Worm (Caenorhabditis elegans) whole organism, L1 larva: ENCODE measurements around the gene rbg-1.

Experiments
- C04F5.9 ChIP-seq: sonication (generic microtip); optimal IDR thresholded peaks from 2 replicates; lab custom pipeline; 2016; ENCODE audit warnings: missing genetic modification characterization, missing compliant biosample characterization
- C16A3.4 ChIP-seq: fragments of 150-350 bp; optimal IDR thresholded peaks from 2 replicates; lab custom pipeline; 2014; ENCODE audit warnings: missing biosample characterization, missing genetic modification characterization
- Y116A8C.19 ChIP-seq: sonication (generic microtip); optimal IDR thresholded peaks from 2 replicates; lab custom pipeline; 2016; ENCODE audit warnings: missing compliant biosample characterization, missing genetic modification characterization, borderline replicate concordance
- alr-1 ChIP-seq: fragments of 200-800 bp; sonication (Bioruptor generic); optimal IDR thresholded peaks from 2 replicates; lab custom pipeline; 2018; ENCODE audit warnings: borderline replicate concordance, mild to moderate bottlenecking, missing genetic modification characterization, missing compliant biosample characterization
- blmp-1 ChIP-seq: fragments of 150-350 bp; optimal IDR thresholded peaks from 2 replicates; lab custom pipeline; 2014; ENCODE audit warnings: missing biosample characterization, missing genetic modification characterization
- ceh-90 ChIP-seq: sonication (generic microtip); optimal IDR thresholded peaks from 2 replicates; lab custom pipeline; 2016; ENCODE audit warnings: missing genetic modification characterization, missing compliant biosample characterization
- ces-1 ChIP-seq: fragments of 150-350 bp; optimal IDR thresholded peaks from 2 replicates; lab custom pipeline; 2014; ENCODE audit warnings: missing biosample characterization, missing genetic modification reagents, missing genetic modification characterization
- efl-1 ChIP-seq, 4 experiments: fragments of 150-350 bp; optimal IDR thresholded peaks in 3 of 4; peaks in 1 of 4; 1 replicate in 1 of 4; 2 replicates in 3 of 4; lab custom pipeline; 2014; ENCODE audit warnings: missing biosample characterization in 2 of 4, missing genetic modification characterization in 2 of 4, missing genetic modification reagents in 2 of 4
- efl-3 ChIP-seq: fragments of 200-800 bp; sonication (Bioruptor generic); optimal IDR thresholded peaks from 2 replicates; lab custom pipeline; 2018; ENCODE audit warnings: mild to moderate bottlenecking, missing genetic modification characterization, missing compliant biosample characterization
- egl-13 ChIP-seq: sonication (generic microtip); optimal IDR thresholded peaks from 2 replicates; lab custom pipeline; 2016; ENCODE audit warnings: missing genotype, missing genetic modification reagents, missing genetic modification characterization, missing compliant biosample characterization
- egl-27 ChIP-seq, 2 experiments: fragments of 150-350 bp in 1 of 2; sonication (generic microtip); optimal IDR thresholded peaks; 3 replicates each; lab custom pipeline; 2017 to 2018; ENCODE audit warnings: missing biosample characterization in 2 of 2, missing genetic modification characterization in 2 of 2, missing genetic modification reagents in 2 of 2
- elt-3 ChIP-seq, 6 experiments: fragments of 150-350 bp in 1 of 6; sonication (generic microtip); optimal IDR thresholded peaks; 2 replicates each; lab custom pipeline; 2017 to 2018; ENCODE audit warnings: missing biosample characterization in 6 of 6, missing genetic modification characterization in 6 of 6, inconsistent platforms in 1 of 6
- ets-5 ChIP-seq: fragments of 200-800 bp; sonication (Bioruptor generic); IDR thresholded peaks from 2 replicates; pipeline ENCODE4 v1.3.6; 2022; ENCODE audit warnings: missing genetic modification characterization, missing compliant biosample characterization
- fkh-10 ChIP-seq: sonication (generic microtip); optimal IDR thresholded peaks from 2 replicates; lab custom pipeline; 2017; ENCODE audit warnings: missing biosample characterization, missing genetic modification reagents, missing genetic modification characterization
- fkh-4 ChIP-seq: sonication (generic microtip); optimal IDR thresholded peaks from 2 replicates; lab custom pipeline; 2016; ENCODE audit warnings: missing compliant biosample characterization, missing genetic modification characterization, borderline replicate concordance
- fkh-8 ChIP-seq: sonication (generic microtip); optimal IDR thresholded peaks from 2 replicates; lab custom pipeline; 2016; ENCODE audit warnings: mild to moderate bottlenecking, missing genetic modification characterization, missing compliant biosample characterization
- hlh-4 ChIP-seq: sonication (generic microtip); optimal IDR thresholded peaks from 2 replicates; lab custom pipeline; 2016; ENCODE audit warnings: mild to moderate bottlenecking, missing genetic modification characterization, missing compliant biosample characterization
- irx-1 ChIP-seq: sonication (generic microtip); optimal IDR thresholded peaks from 2 replicates; lab custom pipeline; 2016; ENCODE audit warnings: missing genetic modification characterization, missing compliant biosample characterization
- lin-13 ChIP-seq: fragments of 150-350 bp; optimal IDR thresholded peaks from 2 replicates; lab custom pipeline; 2014; ENCODE audit warnings: missing biosample characterization, missing genetic modification reagents, missing genetic modification characterization
- lin-14 ChIP-seq: fragments of 200-800 bp; sonication (Bioruptor generic); optimal IDR thresholded peaks from 2 replicates; lab custom pipeline; 2018; ENCODE audit warnings: mild to moderate bottlenecking, missing genetic modification characterization, moderate library complexity, missing compliant biosample characterization
- lin-35 ChIP-seq, 2 experiments: fragments of 150-350 bp; optimal IDR thresholded peaks; 2 replicates each; lab custom pipeline; 2014; ENCODE audit warnings: missing biosample characterization in 2 of 2, missing genetic modification characterization in 2 of 2, missing genetic modification reagents in 2 of 2
- mdl-1 ChIP-seq, 2 experiments: fragments of 150-350 bp; optimal IDR thresholded peaks; 2 replicates each; lab custom pipeline; 2014 to 2017; ENCODE audit warnings: missing biosample characterization in 2 of 2, missing genetic modification characterization in 2 of 2, inconsistent platforms in 1 of 2
- mep-1 ChIP-seq: fragments of 150-350 bp; optimal IDR thresholded peaks from 2 replicates; lab custom pipeline; 2014; ENCODE audit warnings: missing biosample characterization, missing genetic modification characterization
- nhr-11 ChIP-seq: fragments of 150-350 bp; optimal IDR thresholded peaks from 2 replicates; lab custom pipeline; 2014; ENCODE audit warnings: missing biosample characterization, missing genetic modification characterization
- nhr-20 ChIP-seq: sonication (generic microtip); optimal IDR thresholded peaks from 2 replicates; lab custom pipeline; 2016; ENCODE audit warnings: mild to moderate bottlenecking, missing genetic modification characterization, missing compliant biosample characterization
- nhr-237 ChIP-seq: fragments of 150-350 bp; optimal IDR thresholded peaks from 2 replicates; lab custom pipeline; 2014; ENCODE audit warnings: missing biosample characterization, missing genetic modification characterization
- nhr-28 ChIP-seq: fragments of 150-350 bp; optimal IDR thresholded peaks from 2 replicates; lab custom pipeline; 2014; ENCODE audit warnings: missing biosample characterization, missing genetic modification characterization
- nhr-47 ChIP-seq: sonication (generic microtip); optimal IDR thresholded peaks from 2 replicates; lab custom pipeline; 2016; ENCODE audit warnings: mild to moderate bottlenecking, missing genetic modification characterization, moderate library complexity, missing compliant biosample characterization
- nhr-71 ChIP-seq: sonication (generic microtip); optimal IDR thresholded peaks from 2 replicates; lab custom pipeline; 2016; ENCODE audit warnings: mild to moderate bottlenecking, missing genetic modification characterization, moderate library complexity, missing compliant biosample characterization
- nhr-77 ChIP-seq: fragments of 150-350 bp; optimal IDR thresholded peaks from 2 replicates; lab custom pipeline; 2014; ENCODE audit warnings: missing biosample characterization, missing genetic modification characterization
- nhr-85 ChIP-seq: sonication (generic microtip); peaks from one replicate; lab custom pipeline; 2016; ENCODE audit warnings: missing genetic modification characterization, inconsistent platforms, missing compliant biosample characterization
- nhr-90 ChIP-seq: sonication (generic microtip); optimal IDR thresholded peaks from 2 replicates; lab custom pipeline; 2016; ENCODE audit warnings: mild to moderate bottlenecking, missing genetic modification characterization, missing compliant biosample characterization; ENCODE audit not compliant: poor library complexity
- pax-3 ChIP-seq: fragments of 200-800 bp; sonication (Bioruptor generic); optimal IDR thresholded peaks from 2 replicates; lab custom pipeline; 2018; ENCODE audit warnings: mild to moderate bottlenecking, missing genetic modification characterization, moderate library complexity, missing compliant biosample characterization
- skn-1 ChIP-seq: fragments of 150-350 bp; optimal IDR thresholded peaks from 2 replicates; lab custom pipeline; 2014; ENCODE audit warnings: missing biosample characterization, missing genetic modification characterization
- snu-23 ChIP-seq: sonication (generic microtip); optimal IDR thresholded peaks from 2 replicates; lab custom pipeline; 2016; ENCODE audit warnings: missing genetic modification characterization, missing compliant biosample characterization
- tbx-2 ChIP-seq: sonication (generic microtip); optimal IDR thresholded peaks from 2 replicates; lab custom pipeline; 2016; ENCODE audit warnings: missing genetic modification characterization, missing compliant biosample characterization
- unc-62 ChIP-seq: fragments of 150-350 bp; optimal IDR thresholded peaks from 2 replicates; lab custom pipeline; 2014; ENCODE audit warnings: missing biosample characterization, missing genetic modification reagents, missing genetic modification characterization
- unc-86 ChIP-seq: sonication (generic microtip); optimal IDR thresholded peaks from 2 replicates; lab custom pipeline; 2016; ENCODE audit warnings: missing genetic modification characterization, missing compliant biosample characterization
- zag-1 ChIP-seq: fragments of 150-350 bp; optimal IDR thresholded peaks from 2 replicates; lab custom pipeline; 2014; ENCODE audit warnings: missing biosample characterization, missing genetic modification characterization
- zip-4 ChIP-seq: fragments of 200-800 bp; sonication (Bioruptor generic); optimal IDR thresholded peaks from 2 replicates; lab custom pipeline; 2018; ENCODE audit warnings: mild to moderate bottlenecking, missing genetic modification characterization, moderate library complexity, missing compliant biosample characterization
- ztf-11 ChIP-seq, 2 experiments: sonication (generic microtip); optimal IDR thresholded peaks; 2 replicates each; lab custom pipeline; 2016 to 2017; ENCODE audit warnings: missing genetic modification characterization in 2 of 2, missing biosample characterization in 1 of 2, missing compliant biosample characterization in 1 of 2
- ztf-4 ChIP-seq: fragments of 150-350 bp; optimal IDR thresholded peaks from 2 replicates; lab custom pipeline; 2014; ENCODE audit warnings: missing biosample characterization, missing genetic modification characterization

The rbg-1 gene

DNA sequence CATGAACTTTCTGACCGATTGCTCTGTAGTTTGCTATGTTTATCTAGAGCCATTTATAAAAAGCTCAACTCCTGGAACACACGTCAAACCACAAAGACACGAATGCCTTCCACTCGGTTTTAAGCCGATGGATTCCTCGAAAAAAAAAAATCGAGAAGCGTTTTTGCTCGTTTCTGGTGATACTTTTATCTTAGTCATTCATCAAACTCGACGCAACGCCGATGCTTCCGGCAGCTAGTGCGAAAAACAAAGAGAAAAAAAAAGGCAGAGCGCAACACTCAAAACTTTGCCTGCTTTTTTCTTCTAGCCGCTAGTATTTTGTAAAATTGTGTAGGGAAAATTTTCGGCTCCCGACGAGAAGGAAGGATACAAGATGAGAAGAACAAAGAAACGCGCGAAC, 44.2 kb downstream of the rbg-1 start:
- TF ChIP-seq lin-14 (GFP tag; lab: Kevin White, UChicago) (peak; percentile 31), nhr-90 (tag; lab: Kevin White, UChicago) (no peak), efl-3 (GFP tag; lab: Kevin White, UChicago) (no peak), C04F5.9 (no peak)
- TF ChIP-seq, all 84 proteins: peak for 1

DNA sequence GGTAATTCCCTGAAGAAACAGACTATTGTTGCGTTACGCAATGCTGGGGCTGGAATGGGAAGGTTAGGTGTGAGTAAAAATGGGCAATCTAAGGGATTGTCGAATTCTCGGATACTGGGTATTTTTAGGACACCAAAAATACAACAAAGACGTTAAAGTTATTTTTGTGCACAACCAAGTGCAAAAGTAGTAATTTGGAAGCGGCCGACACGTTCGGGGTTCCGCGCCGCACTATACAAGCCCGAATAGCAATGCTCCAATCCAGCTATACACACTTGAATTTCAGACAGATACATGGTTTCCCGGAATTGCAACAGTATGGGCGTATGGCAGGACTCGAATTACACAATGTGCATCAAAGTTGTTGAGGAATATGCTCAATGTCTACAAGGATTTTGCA, 44.7 kb downstream of the rbg-1 start:
- TF ChIP-seq ces-1 (no peak), hlh-4 (no peak), skn-1 (tag; lab: Kevin White, UChicago) (no peak), Y116A8C.19 (tag; lab: Kevin White, UChicago) (no peak), ets-5 (GFP tag; lab: Robert Waterston, UW) (no peak), snu-23 (GFP tag; lab: Kevin White, UChicago) (no peak), nhr-71 (no peak), fkh-10 (no peak), mdl-1 (tag; optimal IDR thresholded peaks at IDR 0.05; lab: Kevin White, UChicago) (no peak), nhr-237 (no peak), nhr-20 (tag; lab: Kevin White, UChicago) (no peak), lin-13 (no peak), ceh-90 (no peak), lin-14 (GFP tag; lab: Kevin White, UChicago) (no peak), mep-1 (tag; lab: Kevin White, UChicago) (no peak), C16A3.4 (tag; lab: Kevin White, UChicago) (no peak), efl-1 (optimal IDR thresholded peaks at IDR 0.05; lab: Kevin White, UChicago) (no peak), efl-1 (GFP tag; optimal IDR thresholded peaks at IDR 0.05 in 1 of 2; lab: Kevin White, UChicago) (no peak), lin-35 (GFP tag; optimal IDR thresholded peaks at IDR 0.05; lab: Kevin White, UChicago) (no peak), ztf-4 (no peak), unc-62 (GFP tag; lab: Kevin White, UChicago) (no peak)

DNA sequence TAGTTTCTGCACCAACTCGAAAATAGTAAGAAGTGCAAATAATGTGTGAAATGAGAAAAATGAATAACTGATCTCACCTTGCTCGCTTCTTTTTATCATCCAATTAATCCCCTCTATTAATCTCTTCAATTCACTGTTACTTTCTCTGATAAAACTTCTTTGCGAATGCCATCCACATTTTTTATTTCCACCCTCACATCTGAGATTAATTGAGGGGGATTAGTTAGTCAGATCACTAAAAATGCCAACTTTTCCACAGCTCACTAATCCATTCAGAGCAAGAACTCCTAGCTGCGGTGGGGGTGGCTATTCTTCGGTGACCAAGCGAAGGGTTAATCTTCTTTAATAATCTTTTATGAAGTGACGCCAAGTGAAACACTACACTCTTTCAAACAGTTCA, 51.5 kb downstream of the rbg-1 start, which contains the start of gene dsc-1:
Gene dsc-1, minus strand, starts transcription at position 46 of the 400 bp plus-strand sequence.
- TF ChIP-seq egl-13 (tag; lab: Kevin White, UChicago) (no peak), blmp-1 (tag; lab: Kevin White, UChicago) (no peak), zag-1 (tag; lab: Kevin White, UChicago) (no peak), nhr-47 (tag; lab: Kevin White, UChicago) (peak; percentile 1), nhr-71 (no peak), ztf-11 (tag; optimal IDR thresholded peaks at IDR 0.05; lab: Kevin White, UChicago) (no peak), nhr-11 (no peak), zip-4 (no peak), Y116A8C.19 (tag; lab: Kevin White, UChicago) (no peak), irx-1 (no peak), pax-3 (tag; lab: Kevin White, UChicago) (peak; percentile 72), nhr-28 (tag; lab: Kevin White, UChicago) (no peak), nhr-85 (tag; lab: Kevin White, UChicago) (no peak), egl-27 (tag; optimal IDR thresholded peaks at IDR 0.05; lab: Kevin White, UChicago) (no peak), alr-1 (no peak), nhr-77 (tag; lab: Kevin White, UChicago) (no peak), unc-86 (tag; lab: Kevin White, UChicago) (no peak), fkh-4 (tag; lab: Kevin White, UChicago) (peak; percentile 62), elt-3 (tag; optimal IDR thresholded peaks at IDR 0.05; lab: Kevin White, UChicago) (no peak), fkh-8 (tag; lab: Kevin White, UChicago) (no peak), tbx-2 (no peak)
